Worm (Caenorhabditis elegans) whole organism, late embryonic: ENCODE measurements around the gene nhr-201.
A peak's percentile ranks its signal among the peaks of the same experiment; 100 is the strongest.

ENCODE experiments used
- C08G9.2 ChIP-seq: sonication (generic microtip); optimal IDR thresholded peaks from 2 replicates; lab custom pipeline; 2016; ENCODE audit warnings: mild to moderate bottlenecking, missing genetic modification characterization, moderate library complexity, missing compliant biosample characterization
- F13H6.1 ChIP-seq: sonication (generic microtip); optimal IDR thresholded peaks from 2 replicates; lab custom pipeline; 2016; ENCODE audit warnings: missing genetic modification characterization, missing compliant biosample characterization
- K09A11.1 ChIP-seq: sonication (generic microtip); optimal IDR thresholded peaks from 2 replicates; lab custom pipeline; 2017; ENCODE audit warnings: antibody characterized with exemption, mild to moderate bottlenecking, missing genetic modification characterization, missing compliant biosample characterization; ENCODE audit not compliant: insufficient read depth
- ahr-1 ChIP-seq: sonication (generic microtip); optimal IDR thresholded peaks from 2 replicates; lab custom pipeline; 2016; ENCODE audit warnings: missing genetic modification characterization, missing compliant biosample characterization
- ceh-18 ChIP-seq: sonication (generic microtip); optimal IDR thresholded peaks from 2 replicates; lab custom pipeline; 2016; ENCODE audit warnings: missing genetic modification characterization, missing compliant biosample characterization
- ceh-30 ChIP-seq: fragments of 150-350 bp; optimal IDR thresholded peaks from 2 replicates; lab custom pipeline; 2014; ENCODE audit warnings: missing biosample characterization, missing genetic modification characterization
- ceh-34 ChIP-seq: sonication (generic microtip); optimal IDR thresholded peaks from 2 replicates; lab custom pipeline; 2016; ENCODE audit warnings: mild to moderate bottlenecking, missing genetic modification characterization, missing compliant biosample characterization
- ceh-6 ChIP-seq: fragments of 200-800 bp; sonication (Bioruptor generic); optimal IDR thresholded peaks from 2 replicates; lab custom pipeline; 2018; ENCODE audit warnings: mild to moderate bottlenecking, missing genetic modification characterization, missing compliant biosample characterization
- che-1 ChIP-seq: sonication (generic microtip); optimal IDR thresholded peaks from 2 replicates; lab custom pipeline; 2016; ENCODE audit warnings: mild to moderate bottlenecking, missing genetic modification characterization, missing compliant biosample characterization
- dmd-4 ChIP-seq: sonication (generic microtip); optimal IDR thresholded peaks from 2 replicates; lab custom pipeline; 2016; ENCODE audit warnings: borderline replicate concordance, missing genetic modification characterization, missing compliant biosample characterization
- dve-1 ChIP-seq: sonication (generic microtip); optimal IDR thresholded peaks from 2 replicates; lab custom pipeline; 2017; ENCODE audit warnings: antibody characterized with exemption, mild to moderate bottlenecking, missing genetic modification characterization, missing compliant biosample characterization
- elt-2 ChIP-seq: sonication (generic microtip); optimal IDR thresholded peaks from 2 replicates; lab custom pipeline; 2016; ENCODE audit warnings: missing genetic modification reagents, missing genetic modification characterization, missing compliant biosample characterization
- elt-4 ChIP-seq: sonication (generic microtip); optimal IDR thresholded peaks from 2 replicates; lab custom pipeline; 2016; ENCODE audit warnings: missing genetic modification characterization, missing compliant biosample characterization
- ets-4 ChIP-seq: sonication (generic microtip); optimal IDR thresholded peaks from 2 replicates; lab custom pipeline; 2016; ENCODE audit warnings: missing genetic modification characterization, missing compliant biosample characterization
- fax-1 ChIP-seq: sonication (generic microtip); optimal IDR thresholded peaks from 2 replicates; lab custom pipeline; 2016; ENCODE audit warnings: missing genotype, missing genetic modification characterization, missing compliant biosample characterization
- fkh-10 ChIP-seq: fragments of 150-350 bp; optimal IDR thresholded peaks from 2 replicates; lab custom pipeline; 2014; ENCODE audit warnings: missing biosample characterization, missing genetic modification reagents, missing genetic modification characterization
- gmeb-2 ChIP-seq: sonication (generic microtip); optimal IDR thresholded peaks from 2 replicates; lab custom pipeline; 2016; ENCODE audit warnings: missing genetic modification characterization, inconsistent platforms, missing compliant biosample characterization
- hlh-13 ChIP-seq: fragments of 200-800 bp; sonication (Bioruptor generic); optimal IDR thresholded peaks from 2 replicates; lab custom pipeline; 2018; ENCODE audit warnings: mild to moderate bottlenecking, missing genetic modification characterization, missing compliant biosample characterization
- hlh-30 ChIP-seq: sonication (generic microtip); optimal IDR thresholded peaks from 2 replicates; lab custom pipeline; 2017; ENCODE audit warnings: antibody characterized with exemption, missing genetic modification characterization, missing compliant biosample characterization; ENCODE audit not compliant: insufficient read depth
- hlh-6 ChIP-seq: sonication (generic microtip); optimal IDR thresholded peaks from 2 replicates; lab custom pipeline; 2016; ENCODE audit warnings: missing genotype, missing genetic modification characterization, missing compliant biosample characterization
- hlh-8 ChIP-seq: sonication (generic microtip); optimal IDR thresholded peaks from 2 replicates; lab custom pipeline; 2016; ENCODE audit warnings: missing genotype, missing genetic modification characterization, missing compliant biosample characterization
- lim-6 ChIP-seq: sonication (generic microtip); optimal IDR thresholded peaks from 2 replicates; lab custom pipeline; 2016; ENCODE audit warnings: missing genetic modification characterization, missing compliant biosample characterization
- lin-11 ChIP-seq: fragments of 200-800 bp; sonication (Bioruptor generic); optimal IDR thresholded peaks from 2 replicates; lab custom pipeline; 2018; ENCODE audit warnings: mild to moderate bottlenecking, missing genetic modification characterization, missing compliant biosample characterization
- nfya-1 ChIP-seq: sonication (generic microtip); optimal IDR thresholded peaks from 2 replicates; lab custom pipeline; 2017; ENCODE audit warnings: missing genetic modification characterization, mild to moderate bottlenecking, missing compliant biosample characterization, antibody characterized with exemption, moderate library complexity
- npax-4 ChIP-seq: sonication (generic microtip); optimal IDR thresholded peaks from 2 replicates; lab custom pipeline; 2016; ENCODE audit warnings: missing genetic modification characterization, missing compliant biosample characterization
- odd-2 ChIP-seq: sonication (generic microtip); optimal IDR thresholded peaks from 2 replicates; lab custom pipeline; 2017; ENCODE audit warnings: antibody characterized with exemption, mild to moderate bottlenecking, missing genetic modification characterization, missing compliant biosample characterization
- pag-3 ChIP-seq: sonication (generic microtip); optimal IDR thresholded peaks from 2 replicates; lab custom pipeline; 2016; ENCODE audit warnings: missing compliant biosample characterization, missing genetic modification characterization, borderline replicate concordance
- pha-2 ChIP-seq: sonication (generic microtip); optimal IDR thresholded peaks from 2 replicates; lab custom pipeline; 2017; ENCODE audit warnings: mild to moderate bottlenecking, missing genetic modification characterization, missing compliant biosample characterization
- pha-4 ChIP-seq: fragments of 150-350 bp; optimal IDR thresholded peaks from 2 replicates; lab custom pipeline; 2018; ENCODE audit warnings: missing biosample characterization, missing genetic modification reagents, missing genetic modification characterization
- rnt-1 ChIP-seq: sonication (generic microtip); optimal IDR thresholded peaks from 2 replicates; lab custom pipeline; 2016; ENCODE audit warnings: missing genetic modification characterization, missing compliant biosample characterization
- unc-3 ChIP-seq, 2 experiments: fragments of 200-800 bp in 1 of 2; sonication (Bioruptor generic) in 1 of 2; sonication (generic microtip) in 1 of 2; conservative IDR thresholded peaks in 1 of 2; optimal IDR thresholded peaks in 1 of 2; 2 replicates each; pipeline versions ENCODE4 v1.3.6 to Lab custom; 2016 to 2022; ENCODE audit warnings: missing compliant biosample characterization in 2 of 2, missing genetic modification characterization in 2 of 2, missing genetic modification reagents in 1 of 2
- unc-42 ChIP-seq: sonication (generic microtip); optimal IDR thresholded peaks from 2 replicates; lab custom pipeline; 2016; ENCODE audit warnings: missing genotype, missing genetic modification characterization, missing compliant biosample characterization
- unc-55 ChIP-seq: sonication (generic microtip); optimal IDR thresholded peaks from 2 replicates; lab custom pipeline; 2017; ENCODE audit warnings: missing biosample characterization, missing genetic modification reagents, missing genetic modification characterization
- zip-5 ChIP-seq: sonication (generic microtip); optimal IDR thresholded peaks from 2 replicates; lab custom pipeline; 2016; ENCODE audit warnings: missing genetic modification characterization, missing compliant biosample characterization

The nhr-201 gene

DNA sequence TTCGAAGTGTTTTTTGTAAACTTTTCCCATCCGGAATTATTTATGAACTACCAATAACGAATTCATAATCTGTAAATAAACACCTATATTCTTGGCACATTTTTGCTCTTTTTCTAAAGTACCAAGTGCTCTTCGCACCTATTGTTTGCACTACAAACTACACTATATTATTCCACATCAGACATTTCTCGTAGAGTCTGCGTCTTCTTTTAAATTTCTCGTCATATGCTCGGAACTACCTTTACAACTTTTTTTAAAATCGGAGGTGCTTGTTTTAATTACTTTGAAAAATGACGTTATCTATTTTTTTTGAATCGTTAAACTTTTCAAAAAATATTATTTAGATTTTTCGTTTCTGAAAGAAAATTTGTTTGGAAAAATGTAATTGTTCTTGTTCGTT, at the start of gene nhr-201:
Gene nhr-201 (plus strand): TSS at position 29 of the 400 bp plus-strand sequence.
- TF ChIP-seq F13H6.1 (tag; lab: Kevin White, UChicago): no peak
- no peak for TF ChIP-seq che-1
- TF ChIP-seq ahr-1 (tag; lab: Kevin White, UChicago): no peak
- no peak for TF ChIP-seq dve-1 (tag; lab: Kevin White, UChicago)
- TF ChIP-seq rnt-1 (tag; lab: Kevin White, UChicago): no peak
- no peak for TF ChIP-seq ceh-34 (tag; lab: Kevin White, UChicago)
- TF ChIP-seq ceh-30 (tag; lab: Kevin White, UChicago): no peak
- no peak for TF ChIP-seq hlh-8 (tag; lab: Kevin White, UChicago)
- TF ChIP-seq pha-2: no peak

DNA sequence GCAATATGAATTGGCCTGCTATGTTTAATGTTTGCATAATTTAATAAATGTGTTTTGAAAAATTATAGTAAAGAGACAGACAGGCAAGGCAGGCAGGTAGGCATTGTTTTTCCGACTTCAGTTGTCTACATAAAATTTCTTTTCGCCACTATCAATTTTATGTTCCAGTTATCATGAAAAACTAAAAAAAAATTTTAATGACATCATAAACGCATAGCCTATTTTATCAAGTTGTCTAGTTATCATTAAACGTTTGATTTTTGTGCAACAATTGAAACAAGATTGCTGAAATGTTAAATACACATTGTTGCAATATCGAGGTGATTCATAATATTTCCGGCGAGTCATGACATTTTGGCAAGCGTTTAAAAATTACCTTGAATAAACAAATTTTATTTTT, 49.6 kb upstream of the nhr-201 start:
- TF ChIP-seq fax-1 (tag; lab: Kevin White, UChicago) (no peak), elt-2 (peak; percentile 18), ceh-18 (tag; lab: Kevin White, UChicago) (no peak), nfya-1 (no peak), elt-4 (tag; lab: Kevin White, UChicago) (no peak), ets-4 (tag; lab: Kevin White, UChicago) (no peak), lim-6 (no peak)

DNA sequence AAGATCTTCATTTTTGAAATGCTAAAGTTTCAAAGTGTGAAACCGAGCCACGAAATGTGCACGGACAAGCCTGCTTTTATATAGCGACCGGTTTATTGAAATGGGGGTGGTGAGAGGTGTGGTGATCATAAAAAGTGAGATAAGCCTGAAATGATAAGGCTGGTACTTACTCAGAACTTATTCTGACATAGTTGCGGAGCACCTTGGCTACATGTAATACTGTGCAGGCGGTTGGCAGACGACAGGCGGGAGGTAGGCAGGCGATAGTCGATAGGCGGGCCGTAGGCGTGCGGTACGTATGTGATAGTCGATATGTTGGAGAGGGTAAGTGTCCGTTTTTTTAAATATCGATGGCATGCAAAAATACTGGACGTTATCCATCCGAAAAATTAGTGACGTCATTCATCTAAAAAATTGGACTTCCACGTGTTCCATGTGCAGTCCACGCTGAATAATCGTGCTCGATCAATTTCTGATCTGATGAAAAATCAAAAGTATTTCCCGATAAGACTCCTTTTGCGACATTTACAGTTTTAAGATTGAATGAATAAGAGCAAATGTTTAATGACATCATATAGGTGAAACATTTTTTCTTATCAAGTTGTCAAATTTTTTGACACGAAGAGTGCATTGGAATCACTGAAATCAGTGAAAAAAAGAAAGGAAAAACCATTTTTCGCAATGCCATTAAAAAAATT, 46.8 kb upstream of the nhr-201 start, which contains the start of gene irg-8:
Gene irg-8 (minus strand): TSS at position 51 of the 698 bp plus-strand sequence.
- TF ChIP-seq nfya-1: no peak
- no peak for TF ChIP-seq odd-2 (tag; lab: Kevin White, UChicago)
- TF ChIP-seq gmeb-2 (tag; lab: Kevin White, UChicago): no peak
- TF ChIP-seq npax-4 (tag; lab: Kevin White, UChicago): no peak
- TF ChIP-seq ahr-1 (tag; lab: Kevin White, UChicago): no peak
- TF ChIP-seq hlh-30 (tag; lab: Kevin White, UChicago): no peak
- TF ChIP-seq zip-5 (tag; lab: Kevin White, UChicago): no peak
- TF ChIP-seq lin-11 (tag; lab: Kevin White, UChicago): no peak
- TF ChIP-seq fax-1 (tag; lab: Kevin White, UChicago): no peak
- TF ChIP-seq ceh-6 (GFP tag; lab: Kevin White, UChicago): no peak
- no peak for TF ChIP-seq hlh-13 (GFP tag; lab: Kevin White, UChicago)

DNA sequence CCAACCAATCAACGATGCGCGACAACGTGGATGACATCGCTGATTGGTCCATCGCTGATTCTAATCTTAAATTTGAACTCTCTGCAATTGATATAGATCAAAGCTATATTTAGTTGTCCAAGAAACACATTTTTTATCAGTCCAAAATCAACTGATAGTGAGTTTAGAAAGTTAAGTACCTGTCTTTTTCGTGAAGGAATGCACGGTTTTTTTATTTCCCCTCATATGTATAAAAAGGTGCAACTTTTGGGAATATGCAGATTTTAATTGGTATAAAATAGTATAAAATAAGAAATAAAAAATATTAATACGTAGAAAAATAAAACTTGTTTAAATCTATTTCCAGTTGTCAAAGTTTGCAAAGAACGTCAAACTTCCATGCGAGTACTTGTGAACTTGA, 46.2 kb upstream of the nhr-201 start, which contains the start of gene Y39D8A.1:
Gene Y39D8A.1 (plus strand): TSS at position 301 of the 400 bp plus-strand sequence.
- no peak for TF ChIP-seq fkh-10
- TF ChIP-seq elt-4 (tag; lab: Kevin White, UChicago): no peak
- no peak for TF ChIP-seq pha-4
- TF ChIP-seq unc-3 (GFP tag; conservative IDR thresholded peaks at IDR 0.05; lab: Robert Waterston, UW): no peak
- TF ChIP-seq unc-3 (tag; optimal IDR thresholded peaks at IDR 0.05; lab: Kevin White, UChicago): no peak
- no peak for TF ChIP-seq K09A11.1 (tag; lab: Kevin White, UChicago)
- TF ChIP-seq dmd-4 (tag; lab: Kevin White, UChicago): no peak
- TF ChIP-seq pag-3 (tag; lab: Kevin White, UChicago): no peak
- TF ChIP-seq unc-55 (GFP tag; lab: Kevin White, UChicago): no peak
- TF ChIP-seq hlh-6 (tag; lab: Kevin White, UChicago): no peak
- TF ChIP-seq C08G9.2 (tag; lab: Kevin White, UChicago): no peak
- no peak for TF ChIP-seq ets-4 (tag; lab: Kevin White, UChicago)
- TF ChIP-seq unc-42 (tag; lab: Kevin White, UChicago): no peak
